Worm (Caenorhabditis elegans) whole organism, young adult: Measurements from ENCODE around the gene str-233.

Source experiments
- F33H1.4 ChIP-seq: fragments of 200-800 bp; sonication (Bioruptor generic); IDR thresholded peaks from 2 replicates; pipeline ENCODE4 v1.3.6; 2022; ENCODE audit warnings: missing genetic modification reagents, missing genetic modification characterization, missing compliant biosample characterization
- F57C9.4 ChIP-seq: sonication (generic microtip); optimal IDR thresholded peaks from 2 replicates; lab custom pipeline; 2017; ENCODE audit warnings: mild to moderate bottlenecking, missing genetic modification characterization, missing compliant biosample characterization
- Y79H2A.3 ChIP-seq: fragments of 200-800 bp; sonication (Bioruptor generic); conservative IDR thresholded peaks from 2 replicates; pipeline ENCODE4 v1.3.6; 2022; ENCODE audit warnings: missing genetic modification reagents, missing genetic modification characterization, missing compliant biosample characterization
- nhr-90 ChIP-seq: sonication (generic microtip); optimal IDR thresholded peaks from 2 replicates; lab custom pipeline; 2016; ENCODE audit warnings: missing genotype, mild to moderate bottlenecking, missing genetic modification characterization, missing compliant biosample characterization

DNA sequence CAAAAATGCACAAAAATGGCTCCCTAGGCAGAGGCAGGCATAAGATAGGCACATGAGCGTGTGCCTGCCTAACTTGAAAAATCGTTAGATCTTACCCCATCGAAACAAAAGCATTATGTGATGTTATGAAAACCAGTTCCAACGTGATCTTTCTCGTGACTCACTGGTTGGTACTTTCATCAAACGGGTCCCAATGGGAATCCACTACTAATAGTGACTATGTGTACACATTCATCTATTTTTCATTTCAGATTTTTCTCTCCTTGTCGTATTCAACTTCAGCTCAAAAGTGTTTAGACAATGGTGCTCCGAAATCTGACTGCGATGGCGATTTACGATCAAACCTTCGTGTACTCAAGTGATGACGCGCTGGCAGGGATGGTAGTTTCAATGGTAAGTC lies 8.2 kb upstream of the str-233 start, which contains the start of gene srx-43:
- TF ChIP-seq F57C9.4 (tag; lab: Kevin White, UChicago) (no peak), F33H1.4 (GFP tag; lab: Robert Waterston, UW) (no peak), Y79H2A.3 (GFP tag; lab: Robert Waterston, UW) (no peak), nhr-90 (tag; lab: Kevin White, UChicago) (no peak)
